Worm (Caenorhabditis elegans) whole organism, L4/young adult: Measurements from ENCODE around the gene unc-4.

Source experiments
- W03F9.2 ChIP-seq: fragments of 150-350 bp; optimal IDR thresholded peaks from 2 replicates; lab custom pipeline; 2014; ENCODE audit warnings: missing biosample characterization, missing genetic modification characterization
- dao-5 ChIP-seq: sonication (generic microtip); optimal IDR thresholded peaks from 2 replicates; lab custom pipeline; 2016; ENCODE audit warnings: missing genotype, missing genetic modification characterization, moderate library complexity, missing compliant biosample characterization
- him-1 ChIP-seq: sonication (generic microtip); optimal IDR thresholded peaks from 2 replicates; lab custom pipeline; 2016; ENCODE audit warnings: missing genotype, missing genetic modification reagents, missing genetic modification characterization, missing compliant biosample characterization

Gene unc-4

ce11 chrII:9849497-9849896 is 50.7 kb downstream of the unc-4 start, which contains the start of gene old-2:
old-2 (minus strand) TSS chrII:9849597.
- TF ChIP-seq him-1 (no peak), W03F9.2 (no peak), dao-5 (no peak)
